Worm (Caenorhabditis elegans) whole organism, late embryonic: ENCODE results near the gene fbxo-11.2.

Experiments
- F13H6.1 ChIP-seq: sonication (generic microtip); optimal IDR thresholded peaks from 2 replicates; lab custom pipeline; 2016; ENCODE audit warnings: missing genetic modification characterization, missing compliant biosample characterization
- ceh-30 ChIP-seq: fragments of 150-350 bp; optimal IDR thresholded peaks from 2 replicates; lab custom pipeline; 2014; ENCODE audit warnings: missing biosample characterization, missing genetic modification characterization
- ets-4 ChIP-seq: sonication (generic microtip); optimal IDR thresholded peaks from 2 replicates; lab custom pipeline; 2016; ENCODE audit warnings: missing genetic modification characterization, missing compliant biosample characterization
- eyg-1 ChIP-seq: sonication (generic microtip); optimal IDR thresholded peaks from 2 replicates; lab custom pipeline; 2016; ENCODE audit warnings: missing genotype, missing genetic modification characterization, missing compliant biosample characterization
- fkh-10 ChIP-seq: fragments of 150-350 bp; optimal IDR thresholded peaks from 2 replicates; lab custom pipeline; 2014; ENCODE audit warnings: missing biosample characterization, missing genetic modification reagents, missing genetic modification characterization
- gmeb-2 ChIP-seq: sonication (generic microtip); optimal IDR thresholded peaks from 2 replicates; lab custom pipeline; 2016; ENCODE audit warnings: missing genetic modification characterization, inconsistent platforms, missing compliant biosample characterization
- hlh-30 ChIP-seq: sonication (generic microtip); optimal IDR thresholded peaks from 2 replicates; lab custom pipeline; 2017; ENCODE audit warnings: antibody characterized with exemption, missing genetic modification characterization, missing compliant biosample characterization; ENCODE audit not compliant: insufficient read depth
- tbx-7 ChIP-seq: sonication (generic microtip); optimal IDR thresholded peaks from 2 replicates; lab custom pipeline; 2016; ENCODE audit warnings: missing genotype, missing genetic modification characterization, missing compliant biosample characterization
- unc-42 ChIP-seq: sonication (generic microtip); optimal IDR thresholded peaks from 2 replicates; lab custom pipeline; 2016; ENCODE audit warnings: missing genotype, missing genetic modification characterization, missing compliant biosample characterization
- unc-86 ChIP-seq: sonication (generic microtip); optimal IDR thresholded peaks from 2 replicates; lab custom pipeline; 2016; ENCODE audit warnings: missing genetic modification characterization, missing compliant biosample characterization

DNA sequence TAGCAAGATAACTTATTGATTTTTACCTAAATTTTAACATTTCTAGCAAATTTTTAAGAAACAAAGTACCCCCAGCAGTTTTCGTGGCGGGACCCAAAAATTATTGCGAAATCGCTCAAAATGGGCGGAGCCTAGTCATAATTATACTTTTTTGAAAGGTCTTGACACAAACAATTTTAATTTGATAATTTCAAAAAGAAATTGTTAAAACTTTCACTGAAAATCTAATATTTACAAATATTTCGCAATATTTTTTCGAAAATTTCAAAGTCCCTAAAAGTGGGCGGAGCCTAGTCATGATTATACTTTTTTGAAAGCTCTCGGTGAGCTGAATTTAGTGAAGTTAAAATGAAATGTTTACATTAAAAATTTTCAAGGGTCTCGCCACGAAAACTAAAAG is 48.6 kb downstream of the fbxo-11.2 start:
- TF ChIP-seq unc-86 (no peak), hlh-30 (no peak), F13H6.1 (tag; lab: Kevin White, UChicago) (no peak), gmeb-2 (tag; lab: Kevin White, UChicago) (no peak), tbx-7 (no peak), ets-4 (no peak), ceh-30 (tag; lab: Kevin White, UChicago) (no peak), eyg-1 (tag; lab: Kevin White, UChicago) (no peak), unc-42 (tag; lab: Kevin White, UChicago) (no peak), fkh-10 (GFP tag; lab: Kevin White, UChicago) (no peak)
